Worm (Caenorhabditis elegans): ENCODE data around the gene C17H12.5.
A peak's percentile ranks its signal among the peaks of the same experiment; 100 is the strongest.

DNA sequence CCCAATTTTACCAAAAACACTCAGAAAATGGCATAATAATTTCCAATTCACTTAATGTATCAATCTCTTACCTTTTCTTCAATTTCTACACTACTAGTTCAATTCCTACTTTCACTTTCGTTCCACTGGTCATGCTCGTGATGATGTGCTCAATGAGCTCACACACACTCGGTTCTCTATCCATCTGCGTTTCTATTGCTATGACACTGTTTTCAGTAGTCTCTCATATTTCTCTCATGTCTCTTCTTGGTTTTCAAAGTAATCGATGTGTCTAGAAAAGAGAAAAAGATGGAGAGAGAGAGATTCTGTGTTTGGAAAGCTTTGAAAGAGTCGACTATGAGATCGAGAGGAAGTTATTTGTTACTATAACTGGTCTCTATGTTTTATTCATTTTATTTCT, 50.2 kb downstream of the C17H12.5 start:
- TF ChIP-seq fos-1 (tag; optimal IDR thresholded peaks at IDR 0.05) (peak; percentile 25), skn-1 (tag; optimal IDR thresholded peaks at IDR 0.05) (peak; percentile 39), ztf-4 (tag; optimal IDR thresholded peaks at IDR 0.05) (no peak), blmp-1 (tag; optimal IDR thresholded peaks at IDR 0.05) (peak; percentile 64), ama-1 (optimal IDR thresholded peaks at IDR 0.05) (no peak), fkh-10 (GFP tag; optimal IDR thresholded peaks at IDR 0.05) (no peak), aly-2 (tag; optimal IDR thresholded peaks at IDR 0.05) (no peak), hlh-4 (tag; optimal IDR thresholded peaks at IDR 0.05) (no peak), hlh-17 (GFP tag; optimal IDR thresholded peaks at IDR 0.05; ENCODE audit: borderline replicate concordance) (no peak), aha-1 (tag; optimal IDR thresholded peaks at IDR 0.05) (no peak), dpl-1 (GFP tag; optimal IDR thresholded peaks at IDR 0.05) (peak in 1 of 3 experiments; percentile 17), F16B12.6 (tag; optimal IDR thresholded peaks at IDR 0.05) (no peak), efl-1 (optimal IDR thresholded peaks at IDR 0.05) (peak; percentile 52 to 58), efl-1 (GFP tag; optimal IDR thresholded peaks at IDR 0.05 in 1 of 2) (peak in 1 of 2 experiments; percentile 30)
